Fruit fly (Drosophila melanogaster): ENCODE data around the gene mrn.

Gene mrn

DNA sequence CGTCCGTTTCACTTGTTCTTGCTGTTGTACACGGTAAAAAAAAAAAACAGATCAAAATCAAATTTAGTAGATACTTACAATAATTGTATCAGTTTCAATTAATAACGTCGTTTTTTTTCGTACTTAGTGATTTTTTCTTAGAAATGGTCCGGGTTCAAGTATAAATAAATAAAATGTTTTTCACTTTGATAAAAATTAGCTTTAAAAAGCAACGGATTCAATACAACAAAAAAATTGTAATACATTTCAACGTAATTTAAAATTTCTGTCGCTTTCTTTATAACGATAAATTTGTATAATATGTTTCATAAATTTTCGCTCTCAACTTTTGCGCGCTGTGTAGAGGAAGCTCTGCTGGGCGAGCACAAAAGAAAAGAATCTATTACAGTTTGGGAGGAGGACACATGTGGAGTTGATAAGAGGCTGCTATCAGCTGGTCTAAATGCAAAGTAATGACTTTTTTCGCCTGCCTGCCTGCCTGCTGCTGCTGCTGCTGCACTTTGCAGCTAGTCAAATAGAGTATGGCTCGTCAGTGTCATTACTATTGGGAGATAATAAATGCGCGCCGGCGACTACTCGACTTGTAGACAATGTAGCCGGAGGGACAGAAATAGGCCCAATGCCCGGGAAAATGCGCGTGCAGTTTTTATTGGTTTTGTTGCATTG is 42.3 kb downstream of the mrn start (continued):
- peak; percentile 68 for TF ChIP-seq az2 (GFP tag; optimal IDR thresholded peaks at IDR 0.05)
- peak; percentile 28; the same call in 2 of the 3 replicates for TF ChIP-seq Dbx (GFP tag; IDR thresholded peaks at IDR 0.05)
- no peak for TF ChIP-seq slou (GFP tag; optimal IDR thresholded peaks at IDR 0.05)
- peak; percentile 78 for TF ChIP-seq Oli (tag; optimal IDR thresholded peaks at IDR 0.05)
- TF ChIP-seq Ets97D (GFP tag; optimal IDR thresholded peaks at IDR 0.05), result no peak
- TF ChIP-seq ems (GFP tag; optimal IDR thresholded peaks at IDR 0.05), result peak; percentile 21
- TF ChIP-seq Bteb2 (GFP tag; optimal IDR thresholded peaks at IDR 0.05), result peak; percentile 46
- peak; percentile 65 for TF ChIP-seq odd (GFP tag; optimal IDR thresholded peaks at IDR 0.05)
- TF ChIP-seq sug (tag; optimal IDR thresholded peaks at IDR 0.05), result no peak
- TF ChIP-seq CG11093 (GFP tag; IDR thresholded peaks at IDR 0.05), result 0 out of 3 replicates have a peak, but pooled peaks have one; percentile 43
- TF ChIP-seq CG8765 (GFP tag; IDR thresholded peaks at IDR 0.05), result no peak
- no peak for TF ChIP-seq lbe (GFP tag; optimal IDR thresholded peaks at IDR 0.05)
- TF ChIP-seq gce (GFP tag; IDR thresholded peaks at IDR 0.05), result peak; percentile 35; the same call in 1 of the 3 replicates
- TF ChIP-seq CG12942 (GFP tag; optimal IDR thresholded peaks at IDR 0.05), result peak; percentile 24
- no peak for TF ChIP-seq Tbp (GFP tag; optimal IDR thresholded peaks at IDR 0.05)
- no peak for TF ChIP-seq Hey (tag; optimal IDR thresholded peaks at IDR 0.05)
- TF ChIP-seq ci (GFP tag; IDR thresholded peaks at IDR 0.05), result no peak
- TF ChIP-seq CG8359 (GFP tag; optimal IDR thresholded peaks at IDR 0.05; ENCODE audit: borderline replicate concordance), result peak; percentile 41
- no peak for TF ChIP-seq luna (GFP tag; optimal IDR thresholded peaks at IDR 0.05)
- TF ChIP-seq CG11696 (GFP tag; IDR thresholded peaks at IDR 0.05), result 0 out of 2 replicates have a peak, but pooled peaks have one; percentile 11
- TF ChIP-seq CG10321 (GFP tag; IDR thresholded peaks at IDR 0.05), result no peak
- no peak for TF ChIP-seq Doc3 (GFP tag; IDR thresholded peaks at IDR 0.05; ENCODE audit: partially characterized antibody)
- TF ChIP-seq ERR (GFP tag; optimal IDR thresholded peaks at IDR 0.05), result no peak
- no peak for TF ChIP-seq CG10959 (GFP tag; IDR thresholded peaks at IDR 0.05)
- peak in 1 of 2 experiments; percentile 32 for TF ChIP-seq Pdp1 (GFP tag; optimal IDR thresholded peaks at IDR 0.05)
- no peak for TF ChIP-seq hb (GFP tag; IDR thresholded peaks at IDR 0.05; ENCODE audit: partially characterized antibody)
- peak; percentile 19 for TF ChIP-seq CG1647 (GFP tag; optimal IDR thresholded peaks at IDR 0.05)
- TF ChIP-seq gfzf (GFP tag; optimal IDR thresholded peaks at IDR 0.05), result no peak
- TF ChIP-seq grn (GFP tag; optimal IDR thresholded peaks at IDR 0.05), result no peak
- TF ChIP-seq CG10147 (GFP tag; optimal IDR thresholded peaks at IDR 0.05), result peak; percentile 28
- TF ChIP-seq nom (GFP tag; optimal IDR thresholded peaks at IDR 0.05), result no peak
- TF ChIP-seq Dp (GFP tag; optimal IDR thresholded peaks at IDR 0.05), result no peak
- TF ChIP-seq Gug (GFP tag; IDR thresholded peaks at IDR 0.05), result 0 out of 4 replicates have a peak, but pooled peaks have one; percentile 14
- peak; percentile 53 for TF ChIP-seq Vsx1 (GFP tag; optimal IDR thresholded peaks at IDR 0.05)
- TF ChIP-seq CG18764 (GFP tag; optimal IDR thresholded peaks at IDR 0.05), result no peak
- TF ChIP-seq lmd (GFP tag; IDR thresholded peaks at IDR 0.05), result peak; percentile 67
- peak; percentile 50 for TF ChIP-seq CG1233 (GFP tag; optimal IDR thresholded peaks at IDR 0.05)
- TF ChIP-seq CG12236 (GFP tag; optimal IDR thresholded peaks at IDR 0.05), result peak; percentile 25
- no peak for TF ChIP-seq MBD-R2 (GFP tag; IDR thresholded peaks at IDR 0.05)
- TF ChIP-seq maf-S (GFP tag; optimal IDR thresholded peaks at IDR 0.05), result no peak
- TF ChIP-seq wdn (GFP tag; IDR thresholded peaks at IDR 0.05), result no peak
- peak; percentile 35 for TF ChIP-seq Dip3 (GFP tag; optimal IDR thresholded peaks at IDR 0.05)
- TF ChIP-seq oc (tag; optimal IDR thresholded peaks at IDR 0.05), result peak; percentile 58
- TF ChIP-seq Blimp-1 (GFP tag; optimal IDR thresholded peaks at IDR 0.05), result peak; percentile 68
- no peak for TF ChIP-seq Hr39 (optimal IDR thresholded peaks at IDR 0.05)
- TF ChIP-seq CG34224 (GFP tag; IDR thresholded peaks at IDR 0.05; ENCODE audit: partially characterized antibody), result no peak
- peak; percentile 25 for TF ChIP-seq CG18011 (GFP tag; optimal IDR thresholded peaks at IDR 0.05)
- TF ChIP-seq CG4730 (GFP tag; IDR thresholded peaks at IDR 0.05), result no peak
- peak; percentile 76 for TF ChIP-seq CG10979 (tag; optimal IDR thresholded peaks at IDR 0.05)
- no peak for TF ChIP-seq CG8089 (GFP tag; optimal IDR thresholded peaks at IDR 0.05)

Measured in whole organism, embryonic.